Worm (Caenorhabditis elegans) whole organism, midembryonic: Measurements from ENCODE around the gene T04A8.18.

Experiments used
- T22C8.4 ChIP-seq: fragments of 200-800 bp; sonication (Bioruptor generic); IDR thresholded peaks from 2 replicates; pipeline ENCODE4 v1.3.6; 2022; ENCODE audit warnings: missing genetic modification characterization, missing compliant biosample characterization
- med-1 ChIP-seq: sonication (generic microtip); optimal IDR thresholded peaks from 2 replicates; lab custom pipeline; 2017; ENCODE audit warnings: missing genetic modification characterization, mild to moderate bottlenecking, missing compliant biosample characterization, antibody characterized with exemption, missing genetic modification reagents; ENCODE audit not compliant: insufficient read depth
- ref-1 ChIP-seq: fragments of 200-800 bp; sonication (Bioruptor generic); conservative IDR thresholded peaks from 2 replicates; pipeline ENCODE4 v1.3.6; 2022; ENCODE audit warnings: missing genetic modification reagents, missing genetic modification characterization, missing compliant biosample characterization

- TF ChIP-seq med-1 (GFP tag; lab: Kevin White, UChicago) (no peak), T22C8.4 (no peak), ref-1 (GFP tag; lab: Robert Waterston, UW) (no peak)
Measured at ce11 chrIII:4723922-4724321, 14.9 kb downstream of the T04A8.18 start.
